Worm (Caenorhabditis elegans): ENCODE results near the gene ugt-44.

The ugt-44 gene

DNA sequence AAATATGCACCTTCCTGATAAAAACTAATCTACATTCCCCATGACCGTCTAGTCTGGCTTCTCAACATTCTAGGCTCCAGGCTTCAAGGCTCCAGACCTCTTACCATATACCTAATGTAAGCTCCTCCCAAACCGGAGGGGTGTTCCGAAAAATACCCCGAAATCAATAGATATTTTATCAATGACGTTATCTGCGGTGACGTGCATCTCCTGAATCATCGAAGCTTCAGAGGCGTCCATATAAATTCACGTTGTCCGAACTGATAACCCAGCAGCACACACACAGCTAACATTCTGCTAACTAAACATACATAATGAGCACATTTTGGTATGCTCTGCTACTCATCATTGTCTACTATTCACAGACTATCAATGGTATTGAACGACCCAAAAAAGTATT is at the start of gene ugt-44:
Gene ugt-44, plus strand, starts transcription at position 248 of the 400 bp plus-strand sequence.
- TF ChIP-seq pha-4 (tag; optimal IDR thresholded peaks at IDR 0.05) (no peak), ceh-39 (tag; optimal IDR thresholded peaks at IDR 0.05) (no peak), ztf-11 (tag; optimal IDR thresholded peaks at IDR 0.05) (no peak), mep-1 (tag; optimal IDR thresholded peaks at IDR 0.05) (no peak), elt-1 (tag; optimal IDR thresholded peaks at IDR 0.05; ENCODE audit: borderline replicate concordance, insufficient read depth) (no peak), nhr-12 (tag; optimal IDR thresholded peaks at IDR 0.05) (no peak), ceh-83 (GFP tag; optimal IDR thresholded peaks at IDR 0.05) (no peak), mab-5 (tag; optimal IDR thresholded peaks at IDR 0.05) (no peak), ham-2 (GFP tag; optimal IDR thresholded peaks at IDR 0.05) (no peak), mls-2 (tag; optimal IDR thresholded peaks at IDR 0.05) (no peak), M03D4.4 (tag; optimal IDR thresholded peaks at IDR 0.05) (no peak), cnd-1 (tag; optimal IDR thresholded peaks at IDR 0.05) (no peak), blmp-1 (tag; optimal IDR thresholded peaks at IDR 0.05) (no peak), unc-62 (GFP tag; optimal IDR thresholded peaks at IDR 0.05) (no peak), drap-1 (GFP tag; optimal IDR thresholded peaks at IDR 0.05) (no peak), lin-13 (tag; optimal IDR thresholded peaks at IDR 0.05) (no peak), ces-1 (GFP tag; optimal IDR thresholded peaks at IDR 0.05) (no peak)

ce11 chrIV:10419896-10420295 is 49.6 kb upstream of the ugt-44 start:
- TF ChIP-seq hlh-1 (tag; optimal IDR thresholded peaks at IDR 0.05) (peak; percentile 38), elt-1 (tag; optimal IDR thresholded peaks at IDR 0.05; ENCODE audit: borderline replicate concordance, insufficient read depth) (no peak), mab-5 (tag; optimal IDR thresholded peaks at IDR 0.05) (no peak), unc-120 (tag; optimal IDR thresholded peaks at IDR 0.05; ENCODE audit: poor library complexity, severe bottlenecking) (peak; percentile 30), pha-4 (tag; optimal IDR thresholded peaks at IDR 0.05) (no peak), unc-62 (GFP tag; optimal IDR thresholded peaks at IDR 0.05) (peak; percentile 75), ces-1 (GFP tag; optimal IDR thresholded peaks at IDR 0.05) (no peak)

ce11 chrIV:10420440-10420839 is 49.1 kb upstream of the ugt-44 start:
- TF ChIP-seq sptf-1 (tag; optimal IDR thresholded peaks at IDR 0.05) (no peak), hlh-1 (tag; optimal IDR thresholded peaks at IDR 0.05) (no peak), unc-120 (tag; optimal IDR thresholded peaks at IDR 0.05; ENCODE audit: poor library complexity, severe bottlenecking) (no peak), nhr-12 (tag; optimal IDR thresholded peaks at IDR 0.05) (no peak), unc-39 (tag; optimal IDR thresholded peaks at IDR 0.05) (no peak), elt-3 (tag; optimal IDR thresholded peaks at IDR 0.05) (no peak), sem-2 (GFP tag; optimal IDR thresholded peaks at IDR 0.05) (no peak), nhr-76 (tag; optimal IDR thresholded peaks at IDR 0.05) (no peak), nhr-28 (tag; optimal IDR thresholded peaks at IDR 0.05) (no peak), ham-2 (GFP tag; optimal IDR thresholded peaks at IDR 0.05) (no peak), lin-13 (tag; optimal IDR thresholded peaks at IDR 0.05) (no peak), snpc-4 (tag; optimal IDR thresholded peaks at IDR 0.05) (no peak), ceh-39 (tag; optimal IDR thresholded peaks at IDR 0.05) (no peak), nhr-2 (tag; optimal IDR thresholded peaks at IDR 0.05) (no peak), elt-1 (tag; optimal IDR thresholded peaks at IDR 0.05; ENCODE audit: borderline replicate concordance, insufficient read depth) (no peak), ceh-83 (GFP tag; optimal IDR thresholded peaks at IDR 0.05) (no peak)

ce11 chrIV:10421256-10421655 is 48.3 kb upstream of the ugt-44 start:
- no peak for TF ChIP-seq ceh-39 (tag; optimal IDR thresholded peaks at IDR 0.05)
- TF ChIP-seq lin-32 (GFP tag; optimal IDR thresholded peaks at IDR 0.05), result peak; percentile 57
- TF ChIP-seq mep-1 (tag; optimal IDR thresholded peaks at IDR 0.05), result no peak
- TF ChIP-seq pha-4 (tag; optimal IDR thresholded peaks at IDR 0.05), result peak; percentile 61
- TF ChIP-seq ham-2 (GFP tag; optimal IDR thresholded peaks at IDR 0.05), result peak; percentile 2
- TF ChIP-seq snpc-4 (tag; optimal IDR thresholded peaks at IDR 0.05), result no peak
- TF ChIP-seq cnd-1 (tag; optimal IDR thresholded peaks at IDR 0.05), result peak; percentile 35

DNA sequence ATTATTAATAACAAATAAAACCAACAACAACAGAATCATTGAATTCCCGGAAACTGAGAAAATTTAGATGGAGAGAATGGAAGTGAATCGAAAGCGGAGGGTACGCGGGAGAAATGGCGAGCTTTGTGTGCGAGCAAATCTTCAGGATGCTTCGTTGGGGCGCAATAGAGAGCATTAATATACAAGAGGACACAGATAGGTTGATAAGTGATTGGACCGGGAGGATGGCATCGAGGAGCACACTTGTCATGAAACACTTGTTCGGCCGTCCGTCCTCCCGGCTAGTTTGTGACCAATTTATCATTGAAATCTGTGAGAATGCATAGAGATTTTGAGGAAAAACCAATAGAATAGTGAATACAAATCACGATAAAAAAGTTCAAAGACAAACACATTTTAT is 47.3 kb upstream of the ugt-44 start:
- TF ChIP-seq unc-120 (tag; optimal IDR thresholded peaks at IDR 0.05; ENCODE audit: poor library complexity, severe bottlenecking), result peak; percentile 51
- TF ChIP-seq pha-4 (tag; optimal IDR thresholded peaks at IDR 0.05), result no peak
- TF ChIP-seq drap-1 (GFP tag; optimal IDR thresholded peaks at IDR 0.05), result no peak
- peak; percentile 64 for TF ChIP-seq hlh-1 (tag; optimal IDR thresholded peaks at IDR 0.05)
- TF ChIP-seq lin-13 (tag; optimal IDR thresholded peaks at IDR 0.05), result no peak
- no peak for TF ChIP-seq nhr-237 (tag; optimal IDR thresholded peaks at IDR 0.05)
- no peak for TF ChIP-seq sptf-1 (tag; optimal IDR thresholded peaks at IDR 0.05)
- TF ChIP-seq elt-1 (tag; optimal IDR thresholded peaks at IDR 0.05; ENCODE audit: borderline replicate concordance, insufficient read depth), result no peak
- TF ChIP-seq mep-1 (tag; optimal IDR thresholded peaks at IDR 0.05), result no peak
- TF ChIP-seq ham-2 (GFP tag; optimal IDR thresholded peaks at IDR 0.05), result no peak
- no peak for TF ChIP-seq ces-1 (GFP tag; optimal IDR thresholded peaks at IDR 0.05)
- TF ChIP-seq bed-3 (GFP tag; optimal IDR thresholded peaks at IDR 0.05), result no peak
- no peak for TF ChIP-seq ceh-83 (GFP tag; optimal IDR thresholded peaks at IDR 0.05)
- TF ChIP-seq sem-2 (GFP tag; optimal IDR thresholded peaks at IDR 0.05), result no peak
